Worm (Caenorhabditis elegans): ENCODE data around the gene dylt-3.

DNA sequence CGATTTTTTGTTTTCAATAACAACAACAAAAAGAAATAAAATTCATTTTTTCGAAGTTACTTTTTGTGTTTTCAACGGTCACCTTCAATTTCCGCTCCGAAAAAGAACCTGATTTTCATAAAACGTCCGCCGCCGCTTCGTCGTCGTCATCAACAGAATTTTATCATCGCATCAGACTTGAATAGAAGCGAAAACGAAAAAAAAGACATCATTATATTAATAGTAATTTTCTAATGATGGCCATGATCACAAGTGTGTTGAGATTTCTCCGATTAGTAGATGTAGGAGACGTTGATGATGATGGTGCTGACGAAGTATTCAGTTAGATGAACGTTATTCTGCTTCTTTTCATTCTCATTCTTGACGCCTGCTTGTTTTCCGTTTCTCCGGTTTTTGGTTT is 42.4 kb downstream of the dylt-3 start:
- TF ChIP-seq F39B2.1 (GFP tag; IDR thresholded peaks at IDR 0.05) (no peak), madf-10 (tag; optimal IDR thresholded peaks at IDR 0.05) (no peak), F22D6.2 (tag; optimal IDR thresholded peaks at IDR 0.05) (no peak)

All from whole organism, young adult.